Fruit fly (Drosophila melanogaster) whole organism, wandering third instar larva: ENCODE results near the gene CG43844.

Source experiments
- Abd-B ChIP-seq: fragments of >200 bp; optimal IDR thresholded peaks from 2 replicates; lab custom pipeline; 2017; ENCODE audit warnings: missing biosample characterization, missing genetic modification characterization
- CG32264 ChIP-seq: fragments of 200-800 bp; sonication (Bioruptor generic); optimal IDR thresholded peaks from 2 replicates; lab custom pipeline; 2016; ENCODE audit warnings: missing biosample characterization, missing genetic modification characterization
- CG9705 ChIP-seq: fragments of 200-800 bp; sonication (Bioruptor generic); optimal IDR thresholded peaks from 2 replicates; lab custom pipeline; 2018; ENCODE audit warnings: missing biosample characterization, mild to moderate bottlenecking, missing genetic modification characterization
- Dif ChIP-seq: fragments of 200-275, 200-300 bp; sonication (Bioruptor generic); optimal IDR thresholded peaks from 2 replicates; lab custom pipeline; 2018; ENCODE audit warnings: missing biosample characterization, missing genetic modification characterization; ENCODE audit not compliant: partially characterized antibody
- Jra ChIP-seq: sonication (Bioruptor generic); optimal IDR thresholded peaks from 2 replicates; lab custom pipeline; 2016; ENCODE audit warnings: missing biosample characterization, missing genetic modification characterization
- Myc ChIP-seq: fragments of >200 bp; optimal IDR thresholded peaks from 2 replicates; lab custom pipeline; 2017
- jim ChIP-seq: fragments of 175-275, 200-325 bp; sonication (Bioruptor generic); optimal IDR thresholded peaks from 2 replicates; lab custom pipeline; 2016; ENCODE audit warnings: missing biosample characterization, mild to moderate bottlenecking, missing genetic modification characterization
- pan ChIP-seq: fragments of >200 bp; optimal IDR thresholded peaks from 2 replicates; lab custom pipeline; 2017
- psq ChIP-seq: fragments of 200-800 bp; sonication (Bioruptor generic); optimal IDR thresholded peaks from 3 replicates; lab custom pipeline; 2017; ENCODE audit warnings: missing biosample characterization, mild to moderate bottlenecking, missing genetic modification characterization, moderate library complexity
- sv ChIP-seq: fragments of 200-800 bp; sonication (Bioruptor generic); optimal IDR thresholded peaks from 3 replicates; lab custom pipeline; 2016; ENCODE audit warnings: missing biosample characterization, missing genetic modification characterization

DNA sequence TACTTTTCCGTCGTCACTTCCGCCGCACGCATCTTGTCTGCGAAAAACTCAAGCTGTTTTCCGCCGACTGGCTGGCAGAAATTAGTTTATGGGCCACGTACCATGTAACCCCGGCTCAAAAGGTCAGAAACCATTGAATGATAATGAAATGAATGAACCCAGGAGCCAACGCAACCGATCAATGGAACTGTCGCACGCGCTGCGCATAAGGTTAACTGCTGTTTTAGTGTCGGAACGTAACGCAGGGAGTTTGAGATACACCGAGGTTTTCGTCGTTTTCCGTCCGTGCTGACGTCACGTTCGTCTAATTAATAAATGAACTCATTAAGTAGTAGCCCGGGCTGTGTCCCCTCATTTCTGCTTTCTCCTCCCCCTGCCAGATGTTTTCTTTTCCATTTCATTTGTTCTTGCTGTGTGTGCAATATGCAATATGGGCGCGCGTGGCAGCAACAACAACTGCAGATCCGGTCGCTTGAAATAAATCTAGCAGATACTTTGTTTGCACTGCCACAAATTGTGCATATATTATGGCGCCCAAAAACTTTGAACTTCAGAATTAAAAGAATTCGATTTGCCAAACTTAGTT, 31.0 kb upstream of the CG43844 start:
- TF ChIP-seq Myc = no peak
- no peak for TF ChIP-seq CG32264 (GFP tag; lab: Kevin White, UChicago)
- no peak for TF ChIP-seq psq (GFP tag; lab: Kevin White, UChicago)
- no peak for TF ChIP-seq CG9705
- no peak for TF ChIP-seq jim
- no peak for TF ChIP-seq Abd-B
- TF ChIP-seq Jra (GFP tag; lab: Kevin White, UChicago) = no peak
- no peak for TF ChIP-seq pan
- TF ChIP-seq Dif = no peak
- no peak for TF ChIP-seq sv
